Fruit fly (Drosophila melanogaster) whole organism, embryonic: ENCODE measurements around the gene osp.
A peak's percentile ranks its signal among the peaks of the same experiment; 100 is the strongest.

Experiments used
- Ada2b ChIP-seq: fragments of 200-800 bp; sonication (Bioruptor generic); IDR thresholded peaks from 2 replicates; pipeline ENCODE4 v1.3.6; 2022; ENCODE audit warnings: missing biosample characterization, missing genetic modification characterization
- Atf6 ChIP-seq: fragments of 200-800 bp; sonication (Bioruptor generic); IDR thresholded peaks from 2 replicates; pipeline ENCODE4 v1.3.6; 2022; ENCODE audit warnings: missing biosample characterization, missing genetic modification characterization
- Blimp-1 ChIP-seq: fragments of 200-800 bp; sonication (Bioruptor generic); optimal IDR thresholded peaks from 3 replicates; lab custom pipeline; 2018; ENCODE audit warnings: missing biosample characterization, missing genetic modification characterization, mild to moderate bottlenecking, moderate library complexity, missing genetic modification reagents
- CG11398 ChIP-seq: fragments of 200-800 bp; sonication (Bioruptor generic); optimal IDR thresholded peaks from 2 replicates; lab custom pipeline; 2016; ENCODE audit warnings: missing biosample characterization, missing genetic modification characterization
- CG12155 ChIP-seq: fragments of 200-800 bp; sonication (Bioruptor generic); optimal IDR thresholded peaks from 3 replicates; lab custom pipeline; 2016; ENCODE audit warnings: missing biosample characterization, missing genetic modification characterization
- CG12744 ChIP-seq: fragments of 200-800 bp; sonication (Bioruptor generic); optimal IDR thresholded peaks from 2 replicates; lab custom pipeline; 2016; ENCODE audit warnings: missing biosample characterization, missing genetic modification characterization
- CG13287 ChIP-seq: fragments of 200-800 bp; sonication (Bioruptor generic); IDR thresholded peaks from 2 replicates; pipeline ENCODE4 v1.3.6; 2022; ENCODE audit warnings: missing biosample characterization, missing genetic modification characterization; ENCODE audit not compliant: partially characterized antibody
- CG1529 ChIP-seq: fragments of 200-800 bp; sonication (Bioruptor generic); optimal IDR thresholded peaks from 3 replicates; lab custom pipeline; 2018; ENCODE audit warnings: missing biosample characterization, missing genetic modification characterization
- CG2199 ChIP-seq: fragments of 200-800 bp; sonication (Bioruptor generic); IDR thresholded peaks from 3 replicates; pipeline ENCODE4 v1.3.6; 2022; ENCODE audit warnings: missing biosample characterization, missing genetic modification characterization
- CG2678 ChIP-seq: fragments of 200-800 bp; sonication (Bioruptor generic); optimal IDR thresholded peaks from 3 replicates; lab custom pipeline; 2019; ENCODE audit warnings: missing biosample characterization, mild to moderate bottlenecking, missing genetic modification characterization, moderate library complexity
- CG2712 ChIP-seq: fragments of 200-800 bp; optimal IDR thresholded peaks from 3 replicates; lab custom pipeline; 2019; ENCODE audit warnings: missing biosample characterization, mild to moderate bottlenecking, missing genetic modification characterization, moderate library complexity
- CG2889 ChIP-seq: fragments of 200-800 bp; sonication (Bioruptor generic); IDR thresholded peaks from 3 replicates; pipeline ENCODE4 v1.3.6; 2022; ENCODE audit warnings: missing biosample characterization, missing genetic modification characterization
- CG4404 ChIP-seq: fragments of 200-800 bp; sonication (Bioruptor generic); IDR thresholded peaks from 2 replicates; pipeline ENCODE4 v1.3.6; 2022; ENCODE audit warnings: missing biosample characterization, missing genetic modification characterization
- CG5953 ChIP-seq: fragments of 200-800 bp; sonication (Bioruptor generic); IDR thresholded peaks from 2 replicates; pipeline ENCODE4 v1.3.6; 2022; ENCODE audit warnings: missing biosample characterization, missing genetic modification characterization
- CG6175 ChIP-seq: fragments of 200-800 bp; sonication (Bioruptor generic); IDR thresholded peaks from 3 replicates; pipeline ENCODE4 v1.3.6; 2022; ENCODE audit warnings: missing biosample characterization, missing genetic modification characterization
- CG6254 ChIP-seq: fragments of 200-800 bp; sonication (Bioruptor generic); optimal IDR thresholded peaks from 3 replicates; lab custom pipeline; 2017; ENCODE audit warnings: mild to moderate bottlenecking, missing biosample characterization, missing genetic modification reagents, missing genetic modification characterization
- CG7745 ChIP-seq: fragments of 200-800 bp; sonication (Bioruptor generic); optimal IDR thresholded peaks from 2 replicates; lab custom pipeline; 2018; ENCODE audit warnings: missing biosample characterization, mild to moderate bottlenecking, missing genetic modification characterization, moderate library complexity
- Dll ChIP-seq: fragments of 200-800 bp; sonication (Bioruptor generic); IDR thresholded peaks from 4 replicates; pipeline ENCODE4 v1.3.6; 2022; ENCODE audit warnings: missing biosample characterization, missing genetic modification characterization; ENCODE audit not compliant: partially characterized antibody
- Dref ChIP-seq: fragments of 200-800 bp; sonication (Bioruptor generic); IDR thresholded peaks from 2 replicates; pipeline ENCODE4 v1.3.6; 2022; ENCODE audit warnings: missing biosample characterization, missing genetic modification characterization
- Drgx ChIP-seq: fragments of 200-800 bp; sonication (Bioruptor generic); IDR thresholded peaks from 2 replicates; pipeline ENCODE4 v1.3.6; 2022; ENCODE audit warnings: missing biosample characterization, missing genetic modification characterization
- Hmr ChIP-seq: fragments of 200-800 bp; sonication (Bioruptor generic); optimal IDR thresholded peaks from 3 replicates; lab custom pipeline; 2017; ENCODE audit warnings: mild to moderate bottlenecking, missing biosample characterization, missing genetic modification reagents, missing genetic modification characterization
- Jarid2 ChIP-seq: fragments of 200-800 bp; sonication (Bioruptor generic); optimal IDR thresholded peaks from 3 replicates; lab custom pipeline; 2017; ENCODE audit warnings: mild to moderate bottlenecking, missing biosample characterization, missing genetic modification reagents, missing genetic modification characterization
- Kr ChIP-seq: fragments of 200-800 bp; sonication (Bioruptor generic); optimal IDR thresholded peaks from 2 replicates; lab custom pipeline; 2017; ENCODE audit warnings: missing biosample characterization, mild to moderate bottlenecking, missing genetic modification characterization
- NfI ChIP-seq: fragments of 200-800 bp; sonication (Bioruptor generic); optimal IDR thresholded peaks from 3 replicates; lab custom pipeline; 2018; ENCODE audit warnings: missing biosample characterization, mild to moderate bottlenecking, missing genetic modification characterization, moderate library complexity
- Poxn ChIP-seq: fragments of 200-800 bp; sonication (Bioruptor generic); IDR thresholded peaks from 2 replicates; pipeline ENCODE4 v1.3.6; 2022; ENCODE audit warnings: missing biosample characterization, missing genetic modification characterization
- Scr ChIP-seq: fragments of 200-800 bp; sonication (Bioruptor generic); IDR thresholded peaks from 2 replicates; pipeline ENCODE4 v1.3.6; 2022; ENCODE audit warnings: missing biosample characterization, missing genetic modification characterization; ENCODE audit not compliant: partially characterized antibody
- Sox100B ChIP-seq: fragments of 200-800 bp; sonication (Bioruptor generic); optimal IDR thresholded peaks from 3 replicates; lab custom pipeline; 2018; ENCODE audit warnings: missing biosample characterization, mild to moderate bottlenecking, missing genetic modification characterization
- Ssrp ChIP-seq: fragments of 200-800 bp; sonication (Bioruptor generic); optimal IDR thresholded peaks from 2 replicates; lab custom pipeline; 2018; ENCODE audit warnings: missing biosample characterization, mild to moderate bottlenecking, missing genetic modification characterization, moderate library complexity
- Tbp ChIP-seq: fragments of >200 bp; optimal IDR thresholded peaks from 2 replicates; lab custom pipeline; 2018; ENCODE audit warnings: missing biosample characterization, missing genetic modification characterization
- YL-1 ChIP-seq: fragments of 200-800 bp; sonication (Bioruptor generic); optimal IDR thresholded peaks from 3 replicates; lab custom pipeline; 2017; ENCODE audit warnings: missing biosample characterization, mild to moderate bottlenecking, missing genetic modification characterization
- ab ChIP-seq: fragments of 200-800 bp; sonication (Bioruptor generic); optimal IDR thresholded peaks from 2 replicates; lab custom pipeline; 2016; ENCODE audit warnings: missing biosample characterization, missing genetic modification characterization
- ato ChIP-seq: fragments of 200-800 bp; sonication (Bioruptor generic); IDR thresholded peaks from 2 replicates; pipeline ENCODE4 v1.3.6; 2022; ENCODE audit warnings: missing biosample characterization, missing genetic modification characterization; ENCODE audit not compliant: partially characterized antibody
- dimm ChIP-seq: fragments of 200-800 bp; sonication (Bioruptor generic); IDR thresholded peaks from 2 replicates; pipeline ENCODE4 v1.3.6; 2022; ENCODE audit warnings: missing biosample characterization, missing genetic modification characterization
- gt ChIP-seq: fragments of 200-800 bp; sonication (Bioruptor generic); IDR thresholded peaks from 2 replicates; pipeline ENCODE4 v1.3.6; 2022; ENCODE audit warnings: missing biosample characterization, missing genetic modification characterization
- jigr1 ChIP-seq: fragments of 200-800 bp; sonication (Bioruptor generic); IDR thresholded peaks from 3 replicates; pipeline ENCODE4 v1.3.6; 2022; ENCODE audit warnings: missing biosample characterization, missing genetic modification characterization
- nau ChIP-seq: fragments of 200-800 bp; sonication (Bioruptor generic); optimal IDR thresholded peaks from 3 replicates; lab custom pipeline; 2017; ENCODE audit warnings: missing biosample characterization, mild to moderate bottlenecking, missing genetic modification characterization, missing genetic modification reagents
- onecut ChIP-seq: fragments of 200-800 bp; sonication (Bioruptor generic); IDR thresholded peaks from 2 replicates; pipeline ENCODE4 v1.3.6; 2022; ENCODE audit warnings: missing biosample characterization, missing genetic modification characterization
- pan ChIP-seq, 4 experiments: fragments of >200 bp in 3 of 4; fragments of 200-800 bp in 1 of 4; sonication (Bioruptor generic) in 1 of 4; optimal IDR thresholded peaks in 3 of 4; IDR thresholded peaks in 1 of 4; 2 replicates each; pipeline versions ENCODE4 v1.3.6 to Lab custom; 2017 to 2022; ENCODE audit warnings: missing biosample characterization in 2 of 4, missing genetic modification characterization in 2 of 4, mixed read lengths in 1 of 4
- pb ChIP-seq: fragments of 200-800 bp; sonication (Bioruptor generic); optimal IDR thresholded peaks from 3 replicates; lab custom pipeline; 2016; ENCODE audit warnings: missing biosample characterization, missing genetic modification characterization
- pho ChIP-seq: fragments of 200-800 bp; sonication (Bioruptor generic); optimal IDR thresholded peaks from 2 replicates; lab custom pipeline; 2016; ENCODE audit warnings: missing biosample characterization, missing genetic modification characterization
- pita ChIP-seq: fragments of 200-800 bp; sonication (Bioruptor generic); optimal IDR thresholded peaks from 2 replicates; lab custom pipeline; 2017; ENCODE audit warnings: missing biosample characterization, mild to moderate bottlenecking, missing genetic modification characterization
- pros ChIP-seq: fragments of 200-800 bp; sonication (Bioruptor generic); optimal IDR thresholded peaks from 3 replicates; lab custom pipeline; 2019; ENCODE audit warnings: missing biosample characterization, mild to moderate bottlenecking, missing genetic modification characterization, moderate library complexity
- seq ChIP-seq: fragments of 200-800 bp; sonication (Bioruptor generic); IDR thresholded peaks from 2 replicates; pipeline ENCODE4 v1.3.6; 2022; ENCODE audit warnings: missing biosample characterization, missing genetic modification characterization
- slp2 ChIP-seq: fragments of 200-800 bp; sonication (Bioruptor generic); optimal IDR thresholded peaks from 2 replicates; lab custom pipeline; 2016; ENCODE audit warnings: missing biosample characterization, missing genetic modification characterization
- stwl ChIP-seq: fragments of 200-800 bp; sonication (Bioruptor generic); optimal IDR thresholded peaks from 3 replicates; lab custom pipeline; 2018; ENCODE audit warnings: missing biosample characterization, mild to moderate bottlenecking, missing genetic modification characterization, moderate library complexity
- tll ChIP-seq, 2 experiments: fragments of 200-800 bp in 1 of 2; fragments of >200 bp in 1 of 2; sonication (Bioruptor generic) in 1 of 2; optimal IDR thresholded peaks; 2 replicates each; lab custom pipeline; 2017 to 2019; ENCODE audit warnings: missing biosample characterization in 2 of 2, missing genetic modification characterization in 2 of 2, mild to moderate bottlenecking in 1 of 2, moderate library complexity in 1 of 2
- usp ChIP-seq: fragments of >200 bp; optimal IDR thresholded peaks from 2 replicates; lab custom pipeline; 2017; ENCODE audit warnings: missing biosample characterization, missing genetic modification characterization
- vvl ChIP-seq: fragments of 200-800 bp; sonication (Bioruptor generic); IDR thresholded peaks from 2 replicates; pipeline ENCODE4 v1.3.6; 2022; ENCODE audit warnings: missing biosample characterization, missing genetic modification characterization
- zfh1 ChIP-seq: fragments of 200-800 bp; sonication (Bioruptor generic); IDR thresholded peaks from 3 replicates; pipeline ENCODE4 v1.3.6; 2022; ENCODE audit warnings: missing biosample characterization, missing genetic modification characterization

The osp gene

dm6 chr2L:14599058-14599789, 89.9 kb downstream of the osp start (continued):
- no peak for TF ChIP-seq NfI (GFP tag; lab: Kevin White, UChicago)
- no peak for TF ChIP-seq Poxn
- no peak for TF ChIP-seq CG6175
- no peak for TF ChIP-seq pb (GFP tag; lab: Kevin White, UChicago)
- TF ChIP-seq seq (GFP tag; lab: Robert Waterston, UW) = no peak
- no peak for TF ChIP-seq nau (GFP tag; lab: Kevin White, UChicago)
- TF ChIP-seq Ada2b (GFP tag; lab: Robert Waterston, UW) = no peak
- TF ChIP-seq CG5953 (GFP tag; lab: Robert Waterston, UW) = no peak
- TF ChIP-seq usp = no peak
- TF ChIP-seq Tbp = no peak
- no peak for TF ChIP-seq CG2889 (GFP tag; lab: Robert Waterston, UW)
- TF ChIP-seq Dll (GFP tag; lab: Robert Waterston, UW) = peak; percentile 64; the same call in 3 of the 4 replicates
- no peak for TF ChIP-seq stwl (tag; lab: Kevin White, UChicago)
- TF ChIP-seq CG13287 = peak; percentile 70
- TF ChIP-seq onecut (GFP tag; lab: Robert Waterston, UW) = no peak
- no peak for TF ChIP-seq dimm (GFP tag; lab: Robert Waterston, UW)
- TF ChIP-seq jigr1 (GFP tag; lab: Robert Waterston, UW) = no peak
- TF ChIP-seq pan (optimal IDR thresholded peaks at IDR 0.05; lab: Kevin White, UChicago) = no peak
- TF ChIP-seq pan (GFP tag; optimal IDR thresholded peaks at IDR 0.05 in 1 of 2, IDR thresholded peaks at IDR 0.05 in 1 of 2) = no peak
- no peak for TF ChIP-seq CG4404 (GFP tag; lab: Robert Waterston, UW)
- TF ChIP-seq CG1529 (GFP tag; lab: Kevin White, UChicago) = no peak
- no peak for TF ChIP-seq CG11398
- TF ChIP-seq vvl (GFP tag; lab: Robert Waterston, UW) = peak; percentile 44; the same call in 1 of the 2 replicates
- TF ChIP-seq ato (GFP tag; lab: Robert Waterston, UW) = peak; percentile 64; the same call in 1 of the 2 replicates
- TF ChIP-seq CG7745 (tag; lab: Kevin White, UChicago) = no peak
- TF ChIP-seq CG2199 (GFP tag; lab: Robert Waterston, UW) = no peak
- TF ChIP-seq Drgx (GFP tag; lab: Robert Waterston, UW) = no peak
- no peak for TF ChIP-seq pita (GFP tag; lab: Kevin White, UChicago)
- no peak for TF ChIP-seq slp2 (GFP tag; lab: Kevin White, UChicago)
- TF ChIP-seq Ssrp (tag; lab: Kevin White, UChicago) = no peak
- no peak for TF ChIP-seq Dref (GFP tag; lab: Robert Waterston, UW)
- no peak for TF ChIP-seq zfh1 (GFP tag; lab: Robert Waterston, UW)
- no peak for TF ChIP-seq pho
- TF ChIP-seq CG2712 (tag; lab: Kevin White, UChicago) = no peak
- no peak for TF ChIP-seq gt (GFP tag; lab: Robert Waterston, UW)
- no peak for TF ChIP-seq tll (GFP tag; optimal IDR thresholded peaks at IDR 0.05; lab: Kevin White, UChicago)
- no peak for TF ChIP-seq Blimp-1 (GFP tag; lab: Kevin White, UChicago)
- peak; percentile 76 for TF ChIP-seq Scr
- TF ChIP-seq Hmr = no peak
- no peak for TF ChIP-seq Sox100B
- TF ChIP-seq ab (GFP tag; lab: Kevin White, UChicago) = no peak
- TF ChIP-seq Atf6 (GFP tag; lab: Robert Waterston, UW) = no peak
- no peak for TF ChIP-seq Jarid2
- no peak for TF ChIP-seq CG12155
- TF ChIP-seq CG6254 (GFP tag; lab: Kevin White, UChicago) = no peak
- peak; percentile 5 for TF ChIP-seq pros
- TF ChIP-seq CG2678 (tag; lab: Kevin White, UChicago) = no peak
- TF ChIP-seq CG12744 = no peak
- TF ChIP-seq Kr (GFP tag; lab: Kevin White, UChicago) = no peak
- no peak for TF ChIP-seq YL-1 (GFP tag; lab: Kevin White, UChicago)
